Worm (Caenorhabditis elegans) whole organism, L2 larva: ENCODE results near the gene sre-19.

Experiments
- C34F6.9 ChIP-seq: fragments of 150-350 bp; optimal IDR thresholded peaks from 2 replicates; lab custom pipeline; 2014; ENCODE audit warnings: missing biosample characterization, missing genetic modification characterization
- F13H6.1 ChIP-seq: sonication (generic microtip); optimal IDR thresholded peaks from 2 replicates; lab custom pipeline; 2016; ENCODE audit warnings: missing genetic modification characterization, missing compliant biosample characterization
- R02D3.7 ChIP-seq: fragments of 150-350 bp; optimal IDR thresholded peaks from 2 replicates; lab custom pipeline; 2014; ENCODE audit warnings: missing biosample characterization, missing genetic modification characterization
- Y55F3AM.14 ChIP-seq: fragments of 200-800 bp; sonication (Bioruptor generic); optimal IDR thresholded peaks from 2 replicates; lab custom pipeline; 2018; ENCODE audit warnings: mild to moderate bottlenecking, missing genetic modification characterization, missing compliant biosample characterization
- aly-2 ChIP-seq: fragments of 150-350 bp; optimal IDR thresholded peaks from 2 replicates; lab custom pipeline; 2014; ENCODE audit warnings: missing biosample characterization, missing genetic modification characterization
- ama-1 ChIP-seq: fragments of 150-350 bp; optimal IDR thresholded peaks from 2 replicates; lab custom pipeline; 2018; ENCODE audit warnings: inconsistent platforms
- blmp-1 ChIP-seq: sonication (generic microtip); optimal IDR thresholded peaks from 2 replicates; lab custom pipeline; 2017; ENCODE audit warnings: missing genetic modification characterization, mild to moderate bottlenecking, missing compliant biosample characterization, antibody characterized with exemption, moderate library complexity; ENCODE audit not compliant: insufficient read depth
- crh-2 ChIP-seq: sonication (generic microtip); optimal IDR thresholded peaks from 2 replicates; lab custom pipeline; 2017; ENCODE audit warnings: missing biosample characterization, missing genetic modification characterization
- elt-1 ChIP-seq: fragments of 150-350 bp; optimal IDR thresholded peaks from 2 replicates; lab custom pipeline; 2014; ENCODE audit warnings: missing biosample characterization, missing genetic modification characterization
- fos-1 ChIP-seq: fragments of 150-350 bp; optimal IDR thresholded peaks from 2 replicates; lab custom pipeline; 2014; ENCODE audit warnings: missing biosample characterization, missing genetic modification characterization
- gmeb-1 ChIP-seq: fragments of 150-350 bp; optimal IDR thresholded peaks from 2 replicates; lab custom pipeline; 2014; ENCODE audit warnings: missing biosample characterization, missing genetic modification characterization
- lsy-2 ChIP-seq, 2 experiments: fragments of 150-350 bp in 1 of 2; sonication (generic microtip) in 1 of 2; optimal IDR thresholded peaks; 2 replicates each; lab custom pipeline; 2014 to 2017; ENCODE audit warnings: missing biosample characterization in 2 of 2, missing genetic modification characterization in 2 of 2
- mab-5 ChIP-seq: fragments of 150-350 bp; optimal IDR thresholded peaks from 2 replicates; lab custom pipeline; 2014; ENCODE audit warnings: missing biosample characterization, missing genetic modification characterization
- mdl-1 ChIP-seq, 2 experiments: fragments of 150-350 bp in 1 of 2; sonication (generic microtip) in 1 of 2; optimal IDR thresholded peaks; 2 replicates each; lab custom pipeline; 2017; ENCODE audit warnings: missing biosample characterization in 2 of 2, missing genetic modification characterization in 2 of 2
- nhr-10 ChIP-seq: sonication (generic microtip); optimal IDR thresholded peaks from 2 replicates; lab custom pipeline; 2017; ENCODE audit warnings: missing biosample characterization, missing genetic modification characterization
- nhr-11 ChIP-seq: fragments of 150-350 bp; optimal IDR thresholded peaks from 2 replicates; lab custom pipeline; 2014; ENCODE audit warnings: missing biosample characterization, missing genetic modification characterization
- nhr-129 ChIP-seq: fragments of 150-350 bp; optimal IDR thresholded peaks from 2 replicates; lab custom pipeline; 2014; ENCODE audit warnings: missing biosample characterization, missing genetic modification characterization
- nhr-237 ChIP-seq: fragments of 150-350 bp; optimal IDR thresholded peaks from 2 replicates; lab custom pipeline; 2014; ENCODE audit warnings: missing biosample characterization, missing genetic modification characterization
- nhr-25 ChIP-seq: fragments of 150-350 bp; sonication (generic microtip); optimal IDR thresholded peaks from 3 replicates; lab custom pipeline; 2014; ENCODE audit warnings: missing biosample characterization, missing genetic modification characterization
- nhr-6 ChIP-seq: fragments of 150-350 bp; optimal IDR thresholded peaks from 2 replicates; lab custom pipeline; 2014; ENCODE audit warnings: missing biosample characterization, missing genetic modification characterization
- nhr-77 ChIP-seq: fragments of 150-350 bp; optimal IDR thresholded peaks from 2 replicates; lab custom pipeline; 2014; ENCODE audit warnings: missing biosample characterization, missing genetic modification characterization
- sem-4 ChIP-seq: fragments of 150-350 bp; optimal IDR thresholded peaks from 2 replicates; lab custom pipeline; 2014; ENCODE audit warnings: missing biosample characterization, missing genetic modification reagents, missing genetic modification characterization
- skn-1 ChIP-seq: sonication (generic microtip); optimal IDR thresholded peaks from 2 replicates; lab custom pipeline; 2017; ENCODE audit warnings: missing biosample characterization, missing genetic modification characterization
- sma-9 ChIP-seq, 2 experiments: fragments of 150-350 bp in 1 of 2; sonication (generic microtip) in 1 of 2; optimal IDR thresholded peaks; 2 replicates each; lab custom pipeline; 2014 to 2016; ENCODE audit warnings: missing genetic modification characterization in 2 of 2, mild to moderate bottlenecking in 1 of 2, missing biosample characterization in 1 of 2, missing compliant biosample characterization in 1 of 2, missing genetic modification reagents in 1 of 2, moderate library complexity in 1 of 2
- snpc-4 ChIP-seq: fragments of 150-350 bp; optimal IDR thresholded peaks from 2 replicates; lab custom pipeline; 2014; ENCODE audit warnings: missing biosample characterization, missing genetic modification characterization
- unc-55 ChIP-seq: fragments of 150-350 bp; sonication (generic microtip); optimal IDR thresholded peaks from 3 replicates; lab custom pipeline; 2014; ENCODE audit warnings: missing biosample characterization, missing genetic modification reagents, missing genetic modification characterization
- ztf-1 ChIP-seq: fragments of 200-800 bp; sonication (Bioruptor generic); conservative IDR thresholded peaks from 2 replicates; pipeline ENCODE4 v1.3.6; 2022; ENCODE audit warnings: missing genetic modification characterization, missing compliant biosample characterization
- ztf-11 ChIP-seq: sonication (generic microtip); optimal IDR thresholded peaks from 2 replicates; lab custom pipeline; 2017; ENCODE audit warnings: missing biosample characterization, missing genetic modification characterization

The sre-19 gene

ce11 chrIV:12194668-12195067 is 44.1 kb downstream of the sre-19 start:
- no peak for TF ChIP-seq ama-1
- TF ChIP-seq gmeb-1 = no peak
- TF ChIP-seq elt-1 (tag; lab: Kevin White, UChicago) = no peak
- TF ChIP-seq crh-2 (tag; lab: Kevin White, UChicago) = no peak
- TF ChIP-seq aly-2 (tag; lab: Kevin White, UChicago) = no peak
- TF ChIP-seq nhr-10 = no peak
- TF ChIP-seq Y55F3AM.14 = no peak
- no peak for TF ChIP-seq F13H6.1 (tag; lab: Kevin White, UChicago)
- TF ChIP-seq nhr-25 (tag; lab: Kevin White, UChicago) = no peak
- no peak for TF ChIP-seq mdl-1 (tag; optimal IDR thresholded peaks at IDR 0.05; lab: Kevin White, UChicago)
- TF ChIP-seq fos-1 = no peak

- TF ChIP-seq lsy-2 (tag; optimal IDR thresholded peaks at IDR 0.05; lab: Kevin White, UChicago) (no peak), ama-1 (no peak), blmp-1 (tag; lab: Kevin White, UChicago) (no peak), aly-2 (tag; lab: Kevin White, UChicago) (no peak), sem-4 (tag; lab: Kevin White, UChicago) (no peak), snpc-4 (tag; lab: Kevin White, UChicago) (no peak), skn-1 (tag; lab: Kevin White, UChicago) (no peak), nhr-10 (no peak), mab-5 (tag; lab: Kevin White, UChicago) (no peak), nhr-237 (no peak), R02D3.7 (tag; lab: Kevin White, UChicago) (no peak), nhr-77 (tag; lab: Kevin White, UChicago) (no peak), sma-9 (GFP tag; optimal IDR thresholded peaks at IDR 0.05; lab: Kevin White, UChicago) (no peak), sma-9 (tag; optimal IDR thresholded peaks at IDR 0.05; lab: Kevin White, UChicago) (no peak), ztf-1 (GFP tag; lab: Robert Waterston, UW) (no peak), unc-55 (GFP tag; lab: Kevin White, UChicago) (no peak), C34F6.9 (no peak), nhr-6 (no peak), ztf-11 (tag; lab: Kevin White, UChicago) (no peak)
These were observed 45.4 kb downstream of the sre-19 start for ce11 chrIV:12193338-12193737.

ce11 chrIV:12192104-12192763 is 46.5 kb downstream of the sre-19 start:
- TF ChIP-seq nhr-11 (tag; lab: Kevin White, UChicago) = no peak
- TF ChIP-seq blmp-1 (tag; lab: Kevin White, UChicago) = no peak
- peak; percentile 56 for TF ChIP-seq nhr-129
- peak; percentile 21 for TF ChIP-seq mab-5 (tag; lab: Kevin White, UChicago)
